Worm (Caenorhabditis elegans): Measurements from ENCODE around the gene C09H5.7.

DNA sequence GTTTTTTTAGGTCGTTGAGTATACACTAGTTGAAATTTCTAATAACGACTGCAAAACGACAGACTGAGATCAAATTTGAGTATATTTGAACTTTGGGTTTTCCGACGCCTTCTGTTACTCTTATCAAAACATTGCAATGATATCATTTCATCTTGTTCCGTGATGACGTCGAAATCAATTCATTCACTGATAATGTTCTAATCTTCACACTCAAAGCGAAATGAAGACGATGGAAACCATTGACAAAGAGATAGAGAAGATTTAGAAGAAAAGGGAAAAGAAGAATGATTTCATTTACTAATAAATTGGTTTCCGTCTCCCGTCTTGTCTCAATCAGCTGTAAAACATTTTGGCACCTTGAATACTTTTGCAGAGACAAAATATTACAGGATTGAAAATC is 11.9 kb downstream of the C09H5.7 start:
- TF ChIP-seq unc-62 (GFP tag; optimal IDR thresholded peaks at IDR 0.05) (no peak), ceh-82 (tag; optimal IDR thresholded peaks at IDR 0.05) (no peak), nhr-25 (tag; optimal IDR thresholded peaks at IDR 0.05) (no peak), skn-1 (tag; optimal IDR thresholded peaks at IDR 0.05) (no peak), ama-1 (optimal IDR thresholded peaks at IDR 0.05) (no peak), zag-1 (tag; optimal IDR thresholded peaks at IDR 0.05) (no peak), mbf-1 (tag; optimal IDR thresholded peaks at IDR 0.05) (no peak), elt-3 (tag; optimal IDR thresholded peaks at IDR 0.05) (no peak)

Measured in whole organism, L2 larva.